Comparison of ENCODE assay signal across 2 fruit fly cellular contexts in the genomic region with DNA sequence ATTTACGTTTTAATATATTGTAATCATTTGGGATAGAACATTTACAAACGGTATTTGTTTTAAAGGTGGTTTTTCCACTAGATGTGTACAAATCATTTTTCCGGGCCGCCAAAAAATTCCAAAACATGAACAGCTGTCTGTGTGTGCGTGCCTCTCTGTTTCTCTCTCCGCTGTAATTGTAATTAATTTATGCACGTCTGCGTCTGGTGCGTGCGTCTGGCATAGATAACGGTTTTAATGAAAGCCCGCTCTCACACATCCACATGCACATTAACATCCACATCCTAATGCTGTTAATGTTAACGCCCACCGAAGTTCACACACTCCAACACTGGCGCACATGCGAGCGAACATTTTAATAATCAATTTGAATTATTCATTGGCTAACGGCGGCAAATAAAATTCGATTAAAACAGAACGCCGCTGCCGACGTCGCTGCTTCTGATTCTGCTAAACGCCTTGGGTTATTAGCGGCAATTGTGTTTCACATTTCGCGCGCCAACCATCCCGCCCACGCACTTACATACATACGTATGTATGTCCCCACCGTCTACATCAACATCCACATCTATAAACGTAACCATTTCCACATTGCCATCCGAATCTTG.
TF ChIP-seq lines count a peak whose summit lies in the region.

No protein-coding gene starts in this region.

- no peak for TF ChIP-seq CTCF in whole organism, embryonic (GFP tag; optimal IDR thresholded peaks at IDR 0.05; lab: Kevin White, UChicago)

TF ChIP-seq in whole organism, embryonic, 481 proteins besides CTCF, POLR2A, EP300 and RAD21 (continues in another document):
- no peak for TF ChIP-seq slbo (GFP tag; IDR thresholded peaks at IDR 0.05; lab: Robert Waterston, UW)
- peak; percentile 82 for TF ChIP-seq Adf1 (GFP tag; IDR thresholded peaks at IDR 0.05; lab: Robert Waterston, UW)
- TF ChIP-seq CG15011 (GFP tag; optimal IDR thresholded peaks at IDR 0.05; lab: Kevin White, UChicago): no peak
- no peak for TF ChIP-seq Poxn (GFP tag; IDR thresholded peaks at IDR 0.05; lab: Robert Waterston, UW)
- no peak for TF ChIP-seq wdn (GFP tag; IDR thresholded peaks at IDR 0.05; lab: Robert Waterston, UW)
- no peak for TF ChIP-seq CG10565 (GFP tag; optimal IDR thresholded peaks at IDR 0.05; lab: Kevin White, UChicago)
- peak; percentile 84; the same call in 2 of the 4 replicates for TF ChIP-seq chinmo (GFP tag; IDR thresholded peaks at IDR 0.05; lab: Robert Waterston, UW; ENCODE audit: partially characterized antibody)
- TF ChIP-seq zen (tag; optimal IDR thresholded peaks at IDR 0.05; lab: Kevin White, UChicago): no peak
- TF ChIP-seq MTF-1 (GFP tag; optimal IDR thresholded peaks at IDR 0.05; lab: Kevin White, UChicago; ENCODE audit: borderline replicate concordance): no peak
- peak; percentile 40 for TF ChIP-seq cg (GFP tag; optimal IDR thresholded peaks at IDR 0.05; lab: Kevin White, UChicago)
- TF ChIP-seq pfk (GFP tag; optimal IDR thresholded peaks at IDR 0.05; lab: Kevin White, UChicago): no peak
- no peak for TF ChIP-seq CkIIα-i1 (GFP tag; IDR thresholded peaks at IDR 0.05; lab: Robert Waterston, UW)
- no peak for TF ChIP-seq hkb (optimal IDR thresholded peaks at IDR 0.05; lab: Kevin White, UChicago)
- no peak for TF ChIP-seq hkb (GFP tag; IDR thresholded peaks at IDR 0.05; lab: Robert Waterston, UW)
- no peak for TF ChIP-seq cas (GFP tag; IDR thresholded peaks at IDR 0.05; lab: Robert Waterston, UW)
- TF ChIP-seq CG7372 (GFP tag; IDR thresholded peaks at IDR 0.05; lab: Robert Waterston, UW): no peak
- TF ChIP-seq danr (GFP tag; IDR thresholded peaks at IDR 0.05; lab: Robert Waterston, UW): no peak
- TF ChIP-seq Ptx1 (GFP tag; IDR thresholded peaks at IDR 0.05; lab: Robert Waterston, UW): no peak
- TF ChIP-seq CG6689 (GFP tag; IDR thresholded peaks at IDR 0.05; lab: Robert Waterston, UW): 0 out of 2 replicates have a peak, but pooled peaks have one; percentile 7
- no peak for TF ChIP-seq CG11085 (GFP tag; IDR thresholded peaks at IDR 0.05; lab: Robert Waterston, UW)
- no peak for TF ChIP-seq unc-4 (GFP tag; IDR thresholded peaks at IDR 0.05; lab: Robert Waterston, UW; ENCODE audit: partially characterized antibody)
- no peak for TF ChIP-seq CG4360 (GFP tag; IDR thresholded peaks at IDR 0.05; lab: Robert Waterston, UW)
- TF ChIP-seq CG18619 (GFP tag; optimal IDR thresholded peaks at IDR 0.05; lab: Kevin White, UChicago): no peak
- TF ChIP-seq cato (GFP tag; optimal IDR thresholded peaks at IDR 0.05; lab: Kevin White, UChicago; ENCODE audit: borderline replicate concordance): no peak
- no peak for TF ChIP-seq stc (GFP tag; IDR thresholded peaks at IDR 0.05; lab: Robert Waterston, UW)
- TF ChIP-seq eve (GFP tag; optimal IDR thresholded peaks at IDR 0.05; lab: Kevin White, UChicago): no peak
- peak; percentile 71 for TF ChIP-seq vvl (GFP tag; IDR thresholded peaks at IDR 0.05; lab: Robert Waterston, UW)
- peak; percentile 1 for TF ChIP-seq mirr (GFP tag; optimal IDR thresholded peaks at IDR 0.05; lab: Kevin White, UChicago)
- TF ChIP-seq kay (GFP tag; optimal IDR thresholded peaks at IDR 0.05; lab: Kevin White, UChicago): no peak
- TF ChIP-seq bsh (GFP tag; optimal IDR thresholded peaks at IDR 0.05; lab: Kevin White, UChicago): no peak
- no peak for TF ChIP-seq Nf-YC (tag; optimal IDR thresholded peaks at IDR 0.05; lab: Kevin White, UChicago)
- no peak for TF ChIP-seq CG4424 (GFP tag; optimal IDR thresholded peaks at IDR 0.05; lab: Kevin White, UChicago)
- peak; percentile 69 for TF ChIP-seq Med (GFP tag; lab: Kevin White, UChicago)
- 0 out of 2 replicates have a peak, but pooled peaks have one; percentile 9 for TF ChIP-seq seq (GFP tag; IDR thresholded peaks at IDR 0.05; lab: Robert Waterston, UW)
- TF ChIP-seq exex (tag; optimal IDR thresholded peaks at IDR 0.05; lab: Kevin White, UChicago): peak; percentile 60
- no peak for TF ChIP-seq yki (optimal IDR thresholded peaks at IDR 0.05; lab: Kevin White, UChicago)
- no peak for TF ChIP-seq gem (tag; optimal IDR thresholded peaks at IDR 0.05; lab: Kevin White, UChicago)
- no peak for TF ChIP-seq ken (GFP tag; IDR thresholded peaks at IDR 0.05; lab: Robert Waterston, UW)
- TF ChIP-seq sr (GFP tag; IDR thresholded peaks at IDR 0.05; lab: Robert Waterston, UW): peak; percentile 79
- TF ChIP-seq CG2129 (GFP tag; IDR thresholded peaks at IDR 0.05; lab: Robert Waterston, UW; ENCODE audit: partially characterized antibody): no peak
- no peak for TF ChIP-seq CG14860 (GFP tag; IDR thresholded peaks at IDR 0.05; lab: Robert Waterston, UW; ENCODE audit: partially characterized antibody)
- TF ChIP-seq CG4730 (GFP tag; IDR thresholded peaks at IDR 0.05; lab: Robert Waterston, UW): no peak
- TF ChIP-seq tin (GFP tag; optimal IDR thresholded peaks at IDR 0.05; lab: Kevin White, UChicago): no peak

TF ChIP-seq in whole organism, prepupa, 60 proteins besides CTCF, POLR2A, EP300 and RAD21:
- TF ChIP-seq Eip78C (GFP tag; lab: Kevin White, UChicago) (peak; percentile 54), Ets21C (GFP tag; optimal IDR thresholded peaks at IDR 0.05; lab: Kevin White, UChicago) (no peak)
